Fruit fly (Drosophila melanogaster): ENCODE data around the gene bgm.
A peak's percentile ranks its signal among the peaks of the same experiment; 100 is the strongest.

Gene bgm

DNA sequence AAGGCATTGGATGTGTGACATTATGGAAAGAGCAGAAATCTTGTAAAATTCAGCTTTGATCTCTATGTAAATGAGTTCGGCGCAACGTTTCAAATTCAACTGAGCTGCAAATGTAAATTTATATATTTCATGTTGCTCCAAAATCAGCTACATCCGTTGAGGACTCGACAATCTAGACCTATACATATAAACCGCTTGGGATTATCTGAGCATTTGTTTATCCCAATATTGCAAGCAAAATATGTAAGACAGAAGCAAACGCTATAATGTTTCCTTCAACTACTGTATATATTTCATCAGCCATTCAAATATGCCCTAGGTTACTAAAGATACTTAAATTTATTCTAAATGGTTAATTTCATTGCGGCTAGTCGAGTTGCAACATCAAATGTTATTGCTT lies 36.1 kb upstream of the bgm start, which contains the start of gene NimC1:
Gene NimC1, minus strand, starts transcription at position 101 of the 400 bp plus-strand sequence.
- TF ChIP-seq CG9727 (GFP tag; optimal IDR thresholded peaks at IDR 0.05) (no peak), sens (GFP tag) (peak; percentile 50)

DNA sequence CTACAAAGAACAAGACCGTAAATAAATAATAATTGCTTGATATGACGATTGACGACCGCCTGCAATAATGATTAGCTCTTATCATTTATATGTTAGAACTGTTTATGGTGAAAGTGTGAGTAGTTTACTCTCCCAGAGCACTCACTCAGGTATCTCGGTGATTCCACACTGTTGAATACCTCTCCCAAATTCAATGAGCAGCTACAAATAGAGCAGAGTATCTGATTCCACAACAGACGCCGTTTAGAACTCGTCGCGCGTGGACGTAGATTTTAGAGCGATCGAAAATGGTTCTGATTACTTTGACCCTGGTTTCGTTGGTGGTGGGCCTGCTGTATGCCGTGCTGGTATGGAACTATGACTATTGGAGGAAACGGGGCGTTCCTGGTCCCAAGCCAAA lies 35.7 kb upstream of the bgm start, which contains the start of gene Cyp28a5:
Gene Cyp28a5, plus strand, starts transcription at position 230 of the 400 bp plus-strand sequence.
- TF ChIP-seq Trl (optimal IDR thresholded peaks at IDR 0.05) = peak; percentile 31 to 40
- no peak for TF ChIP-seq Trl (GFP tag; optimal IDR thresholded peaks at IDR 0.05)
- no peak for TF ChIP-seq Nf-YB (GFP tag; optimal IDR thresholded peaks at IDR 0.05)
- peak; percentile 72 for TF ChIP-seq exex (tag; optimal IDR thresholded peaks at IDR 0.05)
- TF ChIP-seq Med (GFP tag) = peak; percentile 76
- no peak for TF ChIP-seq Fer1 (GFP tag; optimal IDR thresholded peaks at IDR 0.05)
- 0 out of 3 replicates have a peak, but pooled peaks have one; percentile 46 for TF ChIP-seq CG2199 (GFP tag; IDR thresholded peaks at IDR 0.05)
- TF ChIP-seq mirr (GFP tag; optimal IDR thresholded peaks at IDR 0.05) = peak; percentile 12
- peak; percentile 29; the same call in 1 of the 2 replicates for TF ChIP-seq CG32532 (GFP tag; IDR thresholded peaks at IDR 0.05)
- TF ChIP-seq CG34376 (GFP tag; optimal IDR thresholded peaks at IDR 0.05) = peak; percentile 36
- TF ChIP-seq CG12071 (GFP tag; optimal IDR thresholded peaks at IDR 0.05) = no peak
- TF ChIP-seq sqz (GFP tag; optimal IDR thresholded peaks at IDR 0.05) = no peak
- TF ChIP-seq chinmo (GFP tag; IDR thresholded peaks at IDR 0.05; ENCODE audit: partially characterized antibody) = peak; percentile 80; the same call in 1 of the 4 replicates
- TF ChIP-seq Jarid2 (GFP tag; optimal IDR thresholded peaks at IDR 0.05) = peak; percentile 66
- peak; percentile 13 for TF ChIP-seq Blimp-1 (GFP tag; optimal IDR thresholded peaks at IDR 0.05)
- TF ChIP-seq ken (GFP tag; IDR thresholded peaks at IDR 0.05) = 0 out of 3 replicates have a peak, but pooled peaks have one; percentile 24
- TF ChIP-seq ftz-f1 (GFP tag; optimal IDR thresholded peaks at IDR 0.05) = peak; percentile 43
- TF ChIP-seq disco-r (GFP tag; optimal IDR thresholded peaks at IDR 0.05) = no peak

DNA sequence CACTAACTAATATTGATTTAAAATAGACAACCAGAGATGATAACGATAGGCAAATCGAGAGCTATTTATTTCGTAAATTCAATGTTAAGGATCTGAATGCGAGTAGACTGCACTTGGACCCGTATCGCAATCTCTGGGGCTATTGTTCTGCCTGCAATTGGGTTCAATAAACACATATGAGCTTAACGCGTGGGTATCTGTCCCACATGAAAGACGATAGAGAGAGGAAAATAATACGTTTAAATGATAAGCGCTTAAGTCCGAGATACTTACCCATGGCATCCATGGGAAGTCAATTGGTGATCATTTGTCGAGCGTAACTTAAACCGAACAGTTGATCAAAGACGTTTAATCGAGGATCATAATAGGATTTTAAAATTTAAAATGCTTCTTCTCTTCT lies 33.0 kb upstream of the bgm start, which contains the start of gene NimC2:
Gene NimC2, plus strand, starts transcription at position 301 of the 400 bp plus-strand sequence.
- no peak for TF ChIP-seq CG10431 (GFP tag; optimal IDR thresholded peaks at IDR 0.05)

DNA sequence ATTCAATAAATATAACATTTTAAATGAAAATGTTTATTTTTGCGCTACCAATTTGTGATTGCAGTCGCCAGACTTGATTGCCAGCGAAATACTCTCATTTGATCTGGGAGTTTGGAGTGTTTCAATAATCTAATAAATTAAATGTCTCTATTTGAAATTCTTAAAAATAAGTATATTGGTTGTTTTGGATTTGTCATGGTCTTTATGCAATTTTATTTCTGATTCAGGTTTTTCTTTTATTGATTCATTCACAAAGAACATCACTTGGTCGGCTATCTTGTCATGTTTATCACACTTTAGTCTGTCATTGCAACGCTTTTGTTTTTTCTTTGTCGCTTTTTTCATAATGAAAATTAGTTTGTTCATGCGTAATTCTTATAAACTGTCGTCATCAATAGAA lies 13.9 kb upstream of the bgm start:
- TF ChIP-seq CG17802 (tag; optimal IDR thresholded peaks at IDR 0.05) (no peak), org-1 (GFP tag; optimal IDR thresholded peaks at IDR 0.05) (no peak), Taf1 (GFP tag; IDR thresholded peaks at IDR 0.05) (no peak), CG5245 (GFP tag; optimal IDR thresholded peaks at IDR 0.05) (no peak), sens (GFP tag) (no peak), Ets65A (GFP tag) (peak; percentile 92), Drgx (GFP tag; IDR thresholded peaks at IDR 0.05) (peak; percentile 68; the same call in 1 of the 2 replicates), Dfd (GFP tag; optimal IDR thresholded peaks at IDR 0.05) (no peak), B-H1 (GFP tag; IDR thresholded peaks at IDR 0.05) (no peak), CG7556 (GFP tag; optimal IDR thresholded peaks at IDR 0.05) (no peak), CG11247 (GFP tag; IDR thresholded peaks at IDR 0.05) (no peak), Sox100B (GFP tag; optimal IDR thresholded peaks at IDR 0.05) (no peak)

DNA sequence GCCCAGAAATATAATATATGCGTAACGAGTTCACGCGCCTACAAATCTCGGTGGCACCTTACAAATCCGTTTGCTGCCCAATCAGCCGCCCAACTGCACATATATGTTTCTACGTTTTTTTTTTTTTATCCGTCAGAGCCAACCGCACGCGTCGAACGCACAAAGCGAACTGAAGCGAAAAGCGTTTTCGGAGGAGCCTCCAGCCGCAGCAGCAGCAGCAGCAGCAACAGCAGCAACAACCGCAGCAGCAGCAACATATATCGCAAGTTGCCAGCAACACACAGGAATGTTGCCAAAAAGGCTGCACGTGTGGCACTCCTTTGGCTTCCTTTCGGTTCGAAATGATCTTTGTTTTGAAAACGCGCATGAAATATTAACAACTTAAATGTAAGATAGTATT lies 11.7 kb upstream of the bgm start, which contains the start of gene rk:
Gene rk, minus strand, starts transcription at position 171 of the 400 bp plus-strand sequence.
- TF ChIP-seq CG11504 (tag; optimal IDR thresholded peaks at IDR 0.05) = peak; percentile 95
- TF ChIP-seq gcm2 (GFP tag; optimal IDR thresholded peaks at IDR 0.05) = no peak
- TF ChIP-seq CG9215 (GFP tag; IDR thresholded peaks at IDR 0.05) = peak; percentile 10; the same call in 1 of the 2 replicates
- no peak for TF ChIP-seq CHES-1-like (GFP tag; optimal IDR thresholded peaks at IDR 0.05)
- TF ChIP-seq CG9727 (GFP tag; optimal IDR thresholded peaks at IDR 0.05) = no peak
- TF ChIP-seq Myb (GFP tag; optimal IDR thresholded peaks at IDR 0.05) = no peak
- no peak for TF ChIP-seq CG17802 (tag; optimal IDR thresholded peaks at IDR 0.05)

Measured in whole organism, embryonic.